Worm (Caenorhabditis elegans) whole organism, L4 larva: ENCODE results near the gene str-205.
A peak's percentile ranks its signal among the peaks of the same experiment; 100 is the strongest.

Source experiments
- F26F4.8 ChIP-seq: fragments of 200-800 bp; sonication (Bioruptor generic); conservative IDR thresholded peaks from 2 replicates; pipeline ENCODE4 v1.3.6; 2022; ENCODE audit warnings: missing genetic modification characterization, missing compliant biosample characterization
- F37D6.2 ChIP-seq: sonication (generic microtip); optimal IDR thresholded peaks from 2 replicates; lab custom pipeline; 2016; ENCODE audit warnings: mild to moderate bottlenecking, missing genetic modification characterization, missing compliant biosample characterization
- F49E8.2 ChIP-seq: sonication (generic microtip); optimal IDR thresholded peaks from 2 replicates; lab custom pipeline; 2016; ENCODE audit warnings: missing compliant biosample characterization, mild to moderate bottlenecking, missing genetic modification characterization, borderline replicate concordance
- R02D3.7 ChIP-seq: fragments of 150-350 bp; sonication (generic microtip); optimal IDR thresholded peaks from 3 replicates; lab custom pipeline; 2014; ENCODE audit warnings: missing biosample characterization, missing genetic modification characterization
- Y48G9A.11 ChIP-seq: fragments of 200-800 bp; sonication (Bioruptor generic); IDR thresholded peaks from 2 replicates; pipeline ENCODE4 v1.3.6; 2022; ENCODE audit warnings: missing genetic modification reagents, missing genetic modification characterization, missing compliant biosample characterization
- Y5F2A.4 ChIP-seq: fragments of 200-800 bp; sonication (Bioruptor generic); optimal IDR thresholded peaks from 2 replicates; lab custom pipeline; 2018; ENCODE audit warnings: mild to moderate bottlenecking, missing genetic modification characterization, missing compliant biosample characterization
- ZK337.2 ChIP-seq: fragments of 200-800 bp; sonication (Bioruptor generic); IDR thresholded peaks from 2 replicates; pipeline ENCODE4 v1.3.6; 2022; ENCODE audit warnings: missing genetic modification reagents, missing genetic modification characterization, missing compliant biosample characterization
- ZK546.5 ChIP-seq, 2 experiments: sonication (generic microtip); optimal IDR thresholded peaks; 2 replicates each; lab custom pipeline; 2017; ENCODE audit warnings: missing biosample characterization in 2 of 2, missing genetic modification characterization in 2 of 2
- aly-2 ChIP-seq: sonication (generic microtip); optimal IDR thresholded peaks from 2 replicates; lab custom pipeline; 2018; ENCODE audit warnings: missing biosample characterization, missing genetic modification characterization
- arid-1 ChIP-seq: fragments of 200-800 bp; sonication (Bioruptor generic); conservative IDR thresholded peaks from 2 replicates; pipeline ENCODE4 v1.3.6; 2022; ENCODE audit warnings: missing genetic modification reagents, missing genetic modification characterization, missing compliant biosample characterization
- ceh-32 ChIP-seq: sonication (generic microtip); optimal IDR thresholded peaks from 2 replicates; lab custom pipeline; 2016; ENCODE audit warnings: mild to moderate bottlenecking, missing genetic modification characterization, missing compliant biosample characterization; ENCODE audit not compliant: poor library complexity
- cey-2 ChIP-seq: sonication (generic microtip); optimal IDR thresholded peaks from 3 replicates; lab custom pipeline; 2017; ENCODE audit warnings: missing genetic modification characterization, mild to moderate bottlenecking, missing compliant biosample characterization, antibody characterized with exemption, borderline replicate concordance; ENCODE audit not compliant: insufficient read depth
- daf-16 ChIP-seq, 3 experiments: sonication (generic microtip); optimal IDR thresholded peaks; 2 replicates each; lab custom pipeline; 2016 to 2017; ENCODE audit warnings: missing genetic modification characterization in 3 of 3, missing genetic modification reagents in 3 of 3, mild to moderate bottlenecking in 2 of 3, missing compliant biosample characterization in 2 of 3, missing biosample characterization in 1 of 3, moderate library complexity in 1 of 3
- daf-8 ChIP-seq: fragments of 200-800 bp; sonication (Bioruptor generic); IDR thresholded peaks from 2 replicates; pipeline ENCODE4 v1.3.6; 2022; ENCODE audit warnings: missing genetic modification characterization, missing compliant biosample characterization
- dmd-6 ChIP-seq: fragments of 200-800 bp; sonication (Bioruptor generic); IDR thresholded peaks from 2 replicates; pipeline ENCODE4 v1.3.6; 2022; ENCODE audit warnings: missing genetic modification reagents, missing genetic modification characterization, missing compliant biosample characterization
- dmd-8 ChIP-seq: fragments of 200-800 bp; sonication (Bioruptor generic); IDR thresholded peaks from 2 replicates; pipeline ENCODE4 v1.3.6; 2022; ENCODE audit warnings: missing genetic modification characterization, missing compliant biosample characterization
- dmd-9 ChIP-seq: fragments of 200-800 bp; sonication (Bioruptor generic); IDR thresholded peaks from 2 replicates; pipeline ENCODE4 v1.3.6; 2022; ENCODE audit warnings: missing genetic modification reagents, missing genetic modification characterization, missing compliant biosample characterization
- duxl-1 ChIP-seq: sonication (generic microtip); optimal IDR thresholded peaks from 2 replicates; lab custom pipeline; 2016; ENCODE audit warnings: mild to moderate bottlenecking, missing genetic modification characterization, moderate library complexity, missing compliant biosample characterization; ENCODE audit not compliant: poor library complexity
- dve-1 ChIP-seq: sonication (generic microtip); optimal IDR thresholded peaks from 2 replicates; lab custom pipeline; 2017; ENCODE audit warnings: antibody characterized with exemption, mild to moderate bottlenecking, missing genetic modification characterization, missing compliant biosample characterization; ENCODE audit not compliant: insufficient read depth
- gei-8 ChIP-seq: fragments of 200-800 bp; sonication (Bioruptor generic); optimal IDR thresholded peaks from 2 replicates; lab custom pipeline; 2018; ENCODE audit warnings: mild to moderate bottlenecking, missing genetic modification characterization, missing compliant biosample characterization
- hlh-11 ChIP-seq: fragments of 200-800 bp; sonication (Bioruptor generic); optimal IDR thresholded peaks from 2 replicates; lab custom pipeline; 2018; ENCODE audit warnings: mild to moderate bottlenecking, missing genetic modification characterization, missing compliant biosample characterization
- hlh-30 ChIP-seq: sonication (generic microtip); optimal IDR thresholded peaks from 2 replicates; lab custom pipeline; 2017; ENCODE audit warnings: antibody characterized with exemption, mild to moderate bottlenecking, missing genetic modification characterization, missing compliant biosample characterization; ENCODE audit not compliant: insufficient read depth
- lin-1 ChIP-seq: fragments of 200-800 bp; sonication (Bioruptor generic); IDR thresholded peaks from 2 replicates; pipeline ENCODE4 v1.3.6; 2022; ENCODE audit warnings: missing genetic modification reagents, missing genetic modification characterization, missing compliant biosample characterization
- lin-13 ChIP-seq: fragments of 150-350 bp; optimal IDR thresholded peaks from 2 replicates; lab custom pipeline; 2014; ENCODE audit warnings: missing biosample characterization, missing genetic modification reagents, missing genetic modification characterization
- lin-38 ChIP-seq: fragments of 200-800 bp; sonication (Bioruptor generic); IDR thresholded peaks from 2 replicates; pipeline ENCODE4 v1.3.6; 2022; ENCODE audit warnings: missing genetic modification reagents, missing genetic modification characterization, missing compliant biosample characterization
- lir-3 ChIP-seq: sonication (generic microtip); optimal IDR thresholded peaks from 2 replicates; lab custom pipeline; 2016; ENCODE audit warnings: mild to moderate bottlenecking, missing genetic modification characterization, missing compliant biosample characterization
- lsy-2 ChIP-seq, 2 experiments: fragments of 150-350 bp in 1 of 2; sonication (generic microtip) in 1 of 2; optimal IDR thresholded peaks; 2 replicates each; lab custom pipeline; 2014 to 2017; ENCODE audit warnings: missing biosample characterization in 2 of 2, missing genetic modification characterization in 2 of 2
- mep-1 ChIP-seq: fragments of 150-350 bp; sonication (generic microtip); optimal IDR thresholded peaks from 3 replicates; lab custom pipeline; 2014; ENCODE audit warnings: missing biosample characterization, missing genetic modification characterization
- nhr-102 ChIP-seq: sonication (generic microtip); optimal IDR thresholded peaks from 2 replicates; lab custom pipeline; 2016; ENCODE audit warnings: mild to moderate bottlenecking, missing genetic modification characterization, moderate library complexity, missing compliant biosample characterization
- nhr-25 ChIP-seq: sonication (generic microtip); optimal IDR thresholded peaks from 2 replicates; lab custom pipeline; 2017; ENCODE audit warnings: missing genetic modification characterization, mild to moderate bottlenecking, missing compliant biosample characterization, antibody characterized with exemption, moderate library complexity, borderline replicate concordance; ENCODE audit not compliant: insufficient read depth
- nhr-28 ChIP-seq: fragments of 150-350 bp; optimal IDR thresholded peaks from 2 replicates; lab custom pipeline; 2014; ENCODE audit warnings: missing biosample characterization, missing genetic modification characterization
- nhr-48 ChIP-seq: sonication (generic microtip); optimal IDR thresholded peaks from 2 replicates; lab custom pipeline; 2016; ENCODE audit warnings: mild to moderate bottlenecking, missing genetic modification characterization, missing compliant biosample characterization
- nhr-77 ChIP-seq: fragments of 150-350 bp; optimal IDR thresholded peaks from 2 replicates; lab custom pipeline; 2014; ENCODE audit warnings: missing biosample characterization, missing genetic modification characterization
- pqm-1 ChIP-seq: sonication (generic microtip); optimal IDR thresholded peaks from 2 replicates; lab custom pipeline; 2017; ENCODE audit warnings: missing biosample characterization, missing genetic modification characterization
- rbr-2 ChIP-seq: sonication (generic microtip); optimal IDR thresholded peaks from 2 replicates; lab custom pipeline; 2016; ENCODE audit warnings: missing genotype, missing genetic modification characterization, missing compliant biosample characterization
- snpc-1.2 ChIP-seq: fragments of 200-800 bp; sonication (Bioruptor generic); IDR thresholded peaks from 2 replicates; pipeline ENCODE4 v1.3.6; 2022; ENCODE audit warnings: missing genetic modification reagents, missing genetic modification characterization, missing compliant biosample characterization
- spr-1 ChIP-seq: sonication (generic microtip); optimal IDR thresholded peaks from 2 replicates; lab custom pipeline; 2016; ENCODE audit warnings: mild to moderate bottlenecking, missing genetic modification characterization, missing compliant biosample characterization
- spr-3 ChIP-seq: fragments of 200-800 bp; sonication (Bioruptor generic); optimal IDR thresholded peaks from 2 replicates; lab custom pipeline; 2018; ENCODE audit warnings: mild to moderate bottlenecking, missing genetic modification characterization, missing compliant biosample characterization
- tag-97 ChIP-seq: fragments of 200-800 bp; sonication (Bioruptor generic); IDR thresholded peaks from 2 replicates; pipeline ENCODE4 v1.3.6; 2022; ENCODE audit warnings: missing genetic modification characterization, missing compliant biosample characterization
- tra-1 ChIP-seq: fragments of 200-800 bp; sonication (Bioruptor generic); IDR thresholded peaks from 2 replicates; pipeline ENCODE4 v1.3.6; 2022; ENCODE audit warnings: missing genetic modification reagents, missing genetic modification characterization, missing compliant biosample characterization
- unc-130 ChIP-seq: sonication (generic microtip); optimal IDR thresholded peaks from 2 replicates; lab custom pipeline; 2016; ENCODE audit warnings: missing genetic modification reagents, missing genetic modification characterization, missing compliant biosample characterization
- unc-62 ChIP-seq, 3 experiments: fragments of 150-350 bp in 1 of 3; sonication (generic microtip); optimal IDR thresholded peaks in 2 of 3; peaks in 1 of 3; 1 replicate in 1 of 3; 2 replicates in 2 of 3; lab custom pipeline; 2014 to 2017; ENCODE audit warnings: missing biosample characterization in 3 of 3, missing genetic modification characterization in 3 of 3, missing genetic modification reagents in 3 of 3, missing genotype in 1 of 3
- vab-7 ChIP-seq: fragments of 200-800 bp; sonication (Bioruptor generic); IDR thresholded peaks from 2 replicates; pipeline ENCODE4 v1.3.6; 2022; ENCODE audit warnings: missing genetic modification reagents, missing genetic modification characterization, missing compliant biosample characterization
- zfp-2 ChIP-seq: sonication (generic microtip); optimal IDR thresholded peaks from 2 replicates; lab custom pipeline; 2016; ENCODE audit warnings: mild to moderate bottlenecking, missing genetic modification characterization, missing compliant biosample characterization
- ztf-7 ChIP-seq: fragments of 150-350 bp; optimal IDR thresholded peaks from 2 replicates; lab custom pipeline; 2014; ENCODE audit warnings: missing biosample characterization, missing genetic modification characterization

str-205 gene

DNA sequence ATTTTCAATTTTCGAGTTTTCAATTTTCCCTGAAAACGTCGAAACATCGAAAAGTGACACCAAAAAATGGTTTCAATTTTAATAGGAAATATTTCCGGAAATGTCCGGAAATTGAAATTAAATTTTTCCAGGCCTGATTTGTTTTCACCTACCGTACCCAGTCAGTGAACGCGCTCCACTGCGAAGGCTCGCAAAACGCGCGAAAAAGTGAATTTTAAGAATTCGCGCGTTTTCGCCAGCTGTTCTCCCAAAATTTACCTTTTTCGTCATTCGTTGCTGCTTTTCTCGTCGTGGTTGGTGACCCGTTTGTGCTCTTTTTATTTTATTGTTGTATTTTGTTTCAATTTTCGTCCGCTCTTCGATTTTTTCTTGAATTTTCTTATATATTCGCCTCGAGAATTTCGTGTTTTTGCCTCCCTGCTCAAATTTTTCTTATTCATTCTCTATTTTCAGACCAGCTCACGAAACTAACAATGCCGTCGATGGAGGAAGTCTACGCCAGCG lies 39.7 kb downstream of the str-205 start, which contains the start of gene T19H12.2:
Gene T19H12.2, plus strand, starts transcription at position 454 of the 504 bp plus-strand sequence.
- TF ChIP-seq Y48G9A.11 (GFP tag; lab: Robert Waterston, UW) (peak; percentile 87), unc-62 (GFP tag; optimal IDR thresholded peaks at IDR 0.05 in 1 of 2; lab: Kevin White, UChicago) (no peak), unc-62 (tag; optimal IDR thresholded peaks at IDR 0.05; lab: Kevin White, UChicago) (no peak), F26F4.8 (GFP tag; lab: Robert Waterston, UW) (no peak), cey-2 (no peak), unc-130 (GFP tag; lab: Kevin White, UChicago) (peak; percentile 91), spr-1 (tag; lab: Kevin White, UChicago) (no peak), R02D3.7 (tag; lab: Kevin White, UChicago) (no peak), snpc-1.2 (GFP tag; lab: Robert Waterston, UW) (peak; percentile 78), lir-3 (tag; lab: Kevin White, UChicago) (no peak), nhr-48 (tag; lab: Kevin White, UChicago) (no peak), hlh-30 (tag; lab: Kevin White, UChicago) (no peak), dmd-8 (GFP tag; lab: Robert Waterston, UW) (no peak), lin-38 (GFP tag; lab: Robert Waterston, UW) (peak; percentile 98), spr-3 (GFP tag; lab: Kevin White, UChicago) (no peak), ZK337.2 (GFP tag; lab: Robert Waterston, UW) (no peak), rbr-2 (no peak), nhr-77 (tag; lab: Kevin White, UChicago) (no peak), tag-97 (no peak), arid-1 (GFP tag; lab: Robert Waterston, UW) (no peak), hlh-11 (no peak), lin-13 (GFP tag; lab: Kevin White, UChicago) (peak; percentile 32), gei-8 (no peak), lsy-2 (tag; optimal IDR thresholded peaks at IDR 0.05; lab: Kevin White, UChicago) (no peak), daf-8 (GFP tag; lab: Robert Waterston, UW) (no peak), vab-7 (GFP tag; lab: Robert Waterston, UW) (peak; percentile 18; the same call in 1 of the 2 replicates), dmd-9 (GFP tag; lab: Robert Waterston, UW) (no peak), daf-16 (GFP tag; optimal IDR thresholded peaks at IDR 0.05; lab: Kevin White, UChicago) (no peak), daf-16 (tag; optimal IDR thresholded peaks at IDR 0.05; lab: Kevin White, UChicago) (no peak), Y5F2A.4 (no peak), F49E8.2 (tag; lab: Kevin White, UChicago) (peak; percentile 85), lin-1 (GFP tag; lab: Robert Waterston, UW) (no peak), duxl-1 (tag; lab: Kevin White, UChicago) (no peak), aly-2 (tag; lab: Kevin White, UChicago) (no peak), ZK546.5 (tag; optimal IDR thresholded peaks at IDR 0.05; lab: Kevin White, UChicago) (no peak)

ce11 chrV:4889477-4889876 lies 40.3 kb downstream of the str-205 start, which contains the start of gene ugt-12:
ugt-12 (minus strand) TSS chrV:4889629.
- TF ChIP-seq tra-1: no peak
- TF ChIP-seq mep-1 (tag; lab: Kevin White, UChicago): peak; percentile 18
- peak; percentile 93 for TF ChIP-seq nhr-28
- TF ChIP-seq nhr-25 (tag; lab: Kevin White, UChicago): no peak
- peak; percentile 28 for TF ChIP-seq nhr-102 (tag; lab: Kevin White, UChicago)
- peak; percentile 71 for TF ChIP-seq pqm-1 (tag; lab: Kevin White, UChicago)
- no peak for TF ChIP-seq F37D6.2 (tag; lab: Kevin White, UChicago)
- TF ChIP-seq dmd-6 (GFP tag; lab: Robert Waterston, UW): peak; percentile 60
- peak; percentile 35 for TF ChIP-seq dve-1 (tag; lab: Kevin White, UChicago)
- TF ChIP-seq daf-16 (GFP tag; optimal IDR thresholded peaks at IDR 0.05; lab: Kevin White, UChicago): no peak
- peak; percentile 54 for TF ChIP-seq daf-16 (tag; optimal IDR thresholded peaks at IDR 0.05; lab: Kevin White, UChicago)
- peak; percentile 18 for TF ChIP-seq hlh-30 (tag; lab: Kevin White, UChicago)
- TF ChIP-seq hlh-11: peak; percentile 37
- TF ChIP-seq nhr-77 (tag; lab: Kevin White, UChicago): peak; percentile 58
- peak; percentile 57 for TF ChIP-seq ztf-7 (tag; lab: Kevin White, UChicago)
- TF ChIP-seq zfp-2: no peak
- no peak for TF ChIP-seq ceh-32 (tag; lab: Kevin White, UChicago)
